Fruit fly (Drosophila melanogaster) S2 (cell line): ENCODE measurements around the gene Desat2.
"Not testable (repeated sequence)": the region's sequence is repeated elsewhere in the genome, so short reads cannot be mapped to it uniquely, and the experiment has no call there.

Experiments
- CG8478 ChIP-seq: fragments of >200 bp; optimal IDR thresholded peaks from 2 replicates; lab custom pipeline; 2018
- CTCF ChIP-seq, 2 experiments: fragments of >200 bp; optimal IDR thresholded peaks; 2 replicates each; lab custom pipeline; 2018

Gene Desat2

DNA sequence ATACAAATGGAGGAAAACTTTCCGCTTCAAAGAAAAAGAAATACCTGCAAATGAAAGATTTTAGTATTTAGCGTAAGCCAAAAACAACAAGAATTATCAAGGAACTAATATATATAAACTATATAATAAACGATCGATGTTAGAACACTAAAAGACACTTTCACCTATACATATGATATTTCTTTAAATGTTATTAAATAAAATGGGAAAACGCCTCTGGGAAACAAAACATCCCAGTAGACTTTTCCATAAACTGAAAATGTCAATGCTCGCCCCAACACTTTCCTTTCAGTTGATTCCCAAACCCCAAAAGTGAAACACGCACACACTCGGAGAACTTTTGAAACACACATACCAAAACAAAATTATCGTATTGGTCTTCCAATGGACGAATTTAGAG is 11.3 kb downstream of the Desat2 start, which contains the start of gene vrs:
TSS of gene vrs (plus strand) at position 301 of the 400 bp plus-strand sequence.
- TF ChIP-seq CG8478 (lab: Kevin White, UChicago), result no peak
- no peak for TF ChIP-seq CTCF (optimal IDR thresholded peaks at IDR 0.05; lab: Kevin White, UChicago)

DNA sequence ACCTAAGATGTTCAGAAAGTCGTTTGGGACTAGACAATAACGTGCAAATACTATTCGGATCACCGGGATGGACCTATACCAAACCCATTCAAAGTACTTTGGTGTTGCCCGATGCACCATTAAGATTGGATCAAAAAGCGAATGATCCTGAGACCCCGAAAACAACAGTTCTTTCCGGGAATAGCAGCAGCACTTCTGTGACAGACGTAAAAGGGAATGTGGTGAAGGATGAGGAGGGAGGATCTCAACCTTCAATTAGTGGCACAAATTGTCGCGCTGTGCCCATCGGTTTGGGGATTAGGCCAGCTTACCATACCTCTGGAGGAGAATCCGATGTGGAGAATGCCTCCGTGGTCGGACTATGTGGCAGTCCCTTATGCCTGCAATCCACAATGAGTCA is 12.3 kb downstream of the Desat2 start:
- TF ChIP-seq CTCF (optimal IDR thresholded peaks at IDR 0.05; lab: Kevin White, UChicago), result no peak
- TF ChIP-seq CG8478 (lab: Kevin White, UChicago), result no peak

DNA sequence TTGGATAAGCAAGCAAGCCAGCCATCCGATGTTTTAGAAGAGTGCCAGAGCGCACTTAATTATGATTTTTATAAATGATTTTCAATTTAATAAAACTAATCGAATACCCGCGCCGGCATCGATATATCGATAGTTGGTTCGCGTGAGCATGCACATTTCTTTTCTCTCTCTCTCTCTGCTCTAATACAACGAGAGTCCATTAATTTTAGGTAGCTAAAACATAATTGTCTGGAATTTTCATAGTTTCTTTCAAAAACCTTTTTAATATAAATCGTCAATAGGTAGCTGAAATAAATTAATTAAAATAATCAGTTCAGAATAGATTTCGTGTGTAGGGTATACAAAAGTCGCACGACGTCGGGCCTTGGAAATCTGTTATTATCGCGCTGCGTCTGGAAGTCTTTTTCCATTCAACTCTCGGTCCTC is 12.9 kb downstream of the Desat2 start, which contains the start of gene CG18549:
TSS of gene CG18549 (plus strand) at position 408 of the 426 bp plus-strand sequence.
- TF ChIP-seq CG8478 (lab: Kevin White, UChicago) (no peak), CTCF (optimal IDR thresholded peaks at IDR 0.05; lab: Kevin White, UChicago) (no peak)

DNA sequence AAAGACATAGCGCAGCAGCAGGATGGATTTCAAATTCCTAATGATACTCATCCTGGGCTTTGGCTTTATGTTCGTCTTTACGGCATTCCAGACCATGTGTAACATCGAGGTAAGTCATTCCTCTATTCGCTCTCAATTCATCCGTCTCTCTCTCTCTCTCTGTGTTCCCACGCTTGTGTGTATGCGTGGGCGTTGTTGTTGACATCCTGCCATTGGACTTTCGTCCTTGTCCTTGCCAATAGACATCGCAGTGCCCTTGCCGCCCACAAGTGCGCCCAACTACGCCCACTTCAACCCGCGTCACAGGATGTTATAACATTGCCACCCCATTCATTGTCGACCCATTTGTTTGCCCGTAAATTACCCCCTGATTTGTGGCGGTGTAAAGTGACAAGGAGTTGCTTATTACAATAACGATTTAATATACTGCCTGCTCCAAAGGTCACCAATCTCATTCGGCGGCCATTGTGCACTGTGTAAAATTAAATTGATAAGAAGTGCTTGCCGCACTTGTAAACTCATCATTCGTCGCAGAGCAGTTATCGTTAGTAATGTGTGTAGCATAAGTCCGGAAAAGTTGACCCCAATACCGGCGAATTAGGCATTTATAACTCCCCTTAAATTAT is 13.7 kb downstream of the Desat2 start:
- TF ChIP-seq CTCF (optimal IDR thresholded peaks at IDR 0.05; lab: Kevin White, UChicago) (no peak), CG8478 (lab: Kevin White, UChicago) (no peak)

DNA sequence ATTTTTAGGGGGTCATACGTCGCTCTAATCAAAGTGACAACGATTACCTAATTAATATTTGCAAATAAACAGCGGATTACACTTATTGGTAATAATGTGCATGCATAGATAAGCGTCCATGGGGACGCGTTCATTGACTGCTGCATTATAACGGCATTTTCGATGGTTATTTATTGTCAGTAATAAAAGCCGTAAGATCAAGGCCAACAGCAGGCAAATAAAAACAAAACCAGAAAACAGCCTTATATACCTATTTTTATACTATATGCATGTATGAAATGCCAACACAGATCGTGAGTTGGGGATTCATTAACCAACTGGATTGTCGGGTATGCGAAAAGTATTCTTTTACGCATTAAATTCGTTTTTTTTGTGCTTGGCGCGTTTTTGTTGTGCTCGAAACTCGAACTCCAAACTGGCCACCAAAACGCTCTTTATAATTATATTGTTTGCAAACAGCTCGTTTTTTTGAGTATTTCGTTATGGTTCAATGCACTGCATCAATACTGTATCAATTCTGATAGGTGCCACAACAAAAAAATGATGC is 14.7 kb downstream of the Desat2 start:
- TF ChIP-seq CG8478 (lab: Kevin White, UChicago) (no peak), CTCF (optimal IDR thresholded peaks at IDR 0.05; lab: Kevin White, UChicago) (no peak)

DNA sequence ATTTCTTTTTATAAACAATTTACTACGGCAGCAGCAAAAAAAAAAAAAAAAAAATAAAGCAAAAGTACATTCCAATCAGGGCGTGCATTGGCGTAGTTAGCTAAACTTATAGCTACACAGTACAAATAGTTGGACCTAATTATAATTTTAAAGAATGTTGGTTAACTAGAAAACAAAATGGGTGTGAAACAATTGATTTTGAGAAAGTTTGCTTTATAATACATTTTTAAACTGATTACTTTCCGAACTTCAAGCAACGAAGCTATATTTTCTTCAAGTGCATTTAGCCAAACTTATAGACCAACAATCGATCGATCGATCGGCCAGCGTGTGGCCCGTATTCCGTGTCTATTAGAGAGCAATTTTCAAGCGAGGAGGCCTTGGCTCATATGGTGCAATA is 15.3 kb downstream of the Desat2 start:
- TF ChIP-seq CG8478 (lab: Kevin White, UChicago) (no peak), CTCF (optimal IDR thresholded peaks at IDR 0.05; lab: Kevin White, UChicago) (no peak)

DNA sequence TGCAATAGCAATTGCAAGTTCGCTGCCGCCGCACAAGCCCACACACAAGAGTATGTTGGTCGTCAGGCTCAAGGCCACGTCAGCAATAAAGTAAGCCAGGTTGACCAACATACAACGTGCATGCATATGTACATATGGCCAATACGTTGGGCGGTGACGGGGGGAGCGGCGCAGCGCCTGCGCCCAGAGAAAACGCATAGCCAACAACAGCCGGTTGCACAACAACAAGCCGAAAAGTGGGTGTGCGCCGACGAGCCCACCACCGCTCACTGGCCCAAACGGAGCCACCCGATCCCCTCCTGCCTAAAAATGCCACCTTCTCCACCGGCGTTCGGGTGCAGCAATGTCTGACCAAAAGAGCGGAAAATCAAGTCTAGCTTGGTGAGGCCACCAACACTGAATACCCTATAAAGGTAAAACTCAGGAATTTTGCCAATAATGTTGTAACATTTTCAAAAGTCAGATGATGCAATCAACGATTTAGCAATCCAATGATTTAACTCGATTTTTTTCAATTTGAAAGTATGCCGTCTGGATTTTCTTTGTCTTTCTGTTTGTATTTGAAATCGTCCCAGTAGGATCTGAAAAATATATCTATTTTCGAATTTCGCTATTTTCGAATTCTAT is 16.0 kb downstream of the Desat2 start, which contains the start of gene CG5509:
TSS of gene CG5509 (plus strand) at position 577 of the 627 bp plus-strand sequence.
- no peak for TF ChIP-seq CTCF (optimal IDR thresholded peaks at IDR 0.05; lab: Kevin White, UChicago)
- no peak for TF ChIP-seq CG8478 (lab: Kevin White, UChicago)

DNA sequence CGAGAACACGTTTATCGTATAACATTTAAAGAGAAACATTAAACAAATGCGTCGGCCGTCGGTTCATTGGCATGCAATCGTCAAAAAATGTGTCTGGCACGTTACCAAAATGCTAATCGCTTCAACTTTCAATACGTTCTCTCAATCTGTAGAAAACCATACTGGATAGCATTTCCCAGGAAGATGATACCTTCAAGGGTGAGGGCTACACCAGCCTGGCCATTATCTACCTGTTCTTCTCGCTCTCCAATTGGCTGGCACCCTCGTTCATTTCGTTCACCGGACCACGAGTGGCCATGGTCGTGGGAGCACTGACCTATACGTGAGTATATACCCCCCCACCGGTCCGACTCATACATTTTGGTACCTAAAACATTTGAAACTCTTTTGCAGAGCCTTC is 18.4 kb downstream of the Desat2 start:
- TF ChIP-seq CG8478 (lab: Kevin White, UChicago) (no peak), CTCF (optimal IDR thresholded peaks at IDR 0.05; lab: Kevin White, UChicago) (no peak)

DNA sequence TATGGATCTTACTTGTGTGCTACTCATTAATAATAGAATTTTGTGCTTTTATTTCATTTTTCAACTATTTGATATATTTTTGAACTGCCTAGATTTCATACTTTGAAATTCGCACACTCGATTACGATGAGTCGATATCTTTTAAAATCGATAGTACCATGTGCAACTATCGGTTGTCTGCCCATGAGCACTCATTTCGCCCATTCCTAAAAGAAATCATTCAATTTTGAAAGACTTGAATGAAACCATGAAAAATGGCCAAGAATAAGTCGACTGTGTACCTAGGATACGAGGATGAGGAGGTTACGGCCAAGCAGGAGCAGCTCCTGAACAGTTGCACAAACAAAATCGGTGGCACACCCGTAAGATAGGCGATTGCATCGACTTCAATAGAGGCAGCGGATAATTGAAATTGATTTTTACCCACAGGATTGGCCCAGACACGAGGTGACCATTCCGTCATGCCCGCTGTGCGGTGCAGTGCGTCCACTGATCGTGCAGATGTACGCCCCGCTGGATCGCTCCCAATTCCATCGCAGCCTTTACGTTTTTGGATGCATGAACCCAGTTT is 20.4 kb downstream of the Desat2 start, which contains the start of gene trus:
TSS of gene trus (plus strand) at position 204 of the 571 bp plus-strand sequence.
- TF ChIP-seq CG8478 (lab: Kevin White, UChicago) (no peak), CTCF (optimal IDR thresholded peaks at IDR 0.05; lab: Kevin White, UChicago) (no peak)

DNA sequence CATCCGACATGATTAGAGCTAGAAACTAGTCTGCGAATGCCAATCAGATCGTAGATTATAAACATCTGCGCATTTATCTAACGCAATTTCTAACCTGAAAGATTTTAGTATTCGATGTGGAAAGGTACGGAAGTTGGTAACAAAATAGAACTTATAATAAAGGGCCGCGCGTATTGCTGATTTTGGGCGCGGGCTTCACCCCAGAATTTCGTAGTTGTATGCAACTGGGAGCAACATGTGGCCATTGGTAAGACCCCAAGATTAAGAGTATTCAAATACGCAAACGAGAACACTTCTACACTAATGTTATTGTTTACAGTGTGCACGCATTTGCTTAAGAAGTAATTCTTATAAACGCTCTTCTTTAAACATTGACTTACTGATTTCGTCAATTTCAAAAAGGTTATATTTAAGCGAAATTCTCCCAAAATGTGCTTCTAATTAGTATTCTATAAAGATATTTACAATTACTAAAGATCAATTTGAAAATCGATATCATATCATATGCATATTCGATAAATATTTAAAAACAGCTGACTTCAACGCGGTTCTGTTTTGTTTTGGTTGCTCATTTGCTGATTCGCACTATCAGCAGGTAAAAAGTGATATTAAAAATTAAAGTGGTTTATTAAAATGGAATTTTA is 24.0 kb downstream of the Desat2 start, which contains the start of the genes CG5961 and Polr3C:
TSS of gene CG5961 (minus strand) at position 416 of the 644 bp plus-strand sequence.
TSS of gene Polr3C (plus strand) at position 536 of the 644 bp plus-strand sequence.
- no peak for TF ChIP-seq CG8478 (lab: Kevin White, UChicago)
- no peak for TF ChIP-seq CTCF (optimal IDR thresholded peaks at IDR 0.05; lab: Kevin White, UChicago)

DNA sequence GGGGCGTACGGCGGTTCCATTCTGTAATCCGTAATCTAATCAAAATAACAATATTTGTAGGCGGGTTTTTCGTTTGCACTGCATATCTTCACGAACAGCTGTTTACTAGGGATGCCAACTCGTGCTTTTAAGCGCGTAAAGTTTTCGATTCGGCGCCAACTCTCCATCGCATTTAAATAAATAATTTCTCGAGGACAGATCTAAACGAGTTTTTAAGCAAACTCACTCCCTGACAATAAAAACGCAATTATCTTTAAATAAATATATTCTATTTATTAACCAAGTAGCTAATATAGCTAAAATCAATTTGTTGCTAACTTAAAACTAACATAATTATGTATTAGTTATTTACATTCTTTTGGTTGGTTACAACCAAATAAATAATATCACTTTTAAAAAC is 29.1 kb downstream of the Desat2 start, which contains the start of gene CG5608:
TSS of gene CG5608 (minus strand) at position 101 of the 400 bp plus-strand sequence.
- TF ChIP-seq CTCF (optimal IDR thresholded peaks at IDR 0.05; lab: Kevin White, UChicago); CG8478 (lab: Kevin White, UChicago): not testable (repeated sequence)

DNA sequence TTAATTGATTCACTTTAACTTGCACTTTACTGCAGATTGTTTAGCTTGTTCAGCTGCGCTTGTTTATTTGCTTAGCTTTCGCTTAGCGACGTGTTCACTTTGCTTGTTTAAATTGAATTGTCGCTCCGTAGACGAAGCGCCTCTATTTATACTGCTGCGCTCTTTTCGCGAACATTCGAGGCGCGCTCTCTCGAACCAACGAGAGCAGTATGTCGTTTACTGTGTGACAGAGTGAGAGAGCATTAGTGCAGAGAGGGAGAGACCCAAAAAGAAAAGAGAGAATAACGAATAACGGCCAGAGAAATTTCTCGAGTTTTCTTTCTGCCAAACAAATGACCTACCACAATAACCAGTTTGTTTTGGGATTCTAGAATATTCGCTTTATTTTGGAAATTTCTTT is 31.6 kb downstream of the Desat2 start, which contains the start of gene Hsp70Ba:
TSS of gene Hsp70Ba (minus strand) at position 102 of the 400 bp plus-strand sequence.
- not testable (repeated sequence) for TF ChIP-seq CTCF (optimal IDR thresholded peaks at IDR 0.05; lab: Kevin White, UChicago); CG8478 (lab: Kevin White, UChicago)
